Fruit fly (Drosophila melanogaster): ENCODE results near the gene CG43707.

The CG43707 gene

dm6 chr2L:3814163-3814562, 57.1 kb downstream of the CG43707 start:
- no peak for TF ChIP-seq Hnf4 (GFP tag; optimal IDR thresholded peaks at IDR 0.05)
- TF ChIP-seq sv (GFP tag; optimal IDR thresholded peaks at IDR 0.05), result no peak
- TF ChIP-seq woc (GFP tag; optimal IDR thresholded peaks at IDR 0.05), result no peak

dm6 chr2L:3818903-3819302, 61.8 kb downstream of the CG43707 start:
- TF ChIP-seq dmrt93B (GFP tag; optimal IDR thresholded peaks at IDR 0.05), result no peak
- TF ChIP-seq N (GFP tag; optimal IDR thresholded peaks at IDR 0.05), result no peak
- TF ChIP-seq Hnf4 (GFP tag; optimal IDR thresholded peaks at IDR 0.05), result no peak
- no peak for TF ChIP-seq tai (GFP tag; optimal IDR thresholded peaks at IDR 0.05)
- no peak for TF ChIP-seq Rel (GFP tag; optimal IDR thresholded peaks at IDR 0.05)
- TF ChIP-seq Rel (tag; optimal IDR thresholded peaks at IDR 0.05), result no peak
- TF ChIP-seq Sp1 (GFP tag; optimal IDR thresholded peaks at IDR 0.05), result no peak
- TF ChIP-seq Dfd (GFP tag; optimal IDR thresholded peaks at IDR 0.05), result no peak
- no peak for TF ChIP-seq Hr83 (GFP tag; optimal IDR thresholded peaks at IDR 0.05; ENCODE audit: poor library complexity, severe bottlenecking)
- no peak for TF ChIP-seq sage (GFP tag; optimal IDR thresholded peaks at IDR 0.05)
- no peak for TF ChIP-seq usp (GFP tag; optimal IDR thresholded peaks at IDR 0.05)
- no peak for TF ChIP-seq OdsH (GFP tag; optimal IDR thresholded peaks at IDR 0.05)
- TF ChIP-seq jim (GFP tag; optimal IDR thresholded peaks at IDR 0.05), result no peak
- no peak for TF ChIP-seq CrebA (GFP tag; optimal IDR thresholded peaks at IDR 0.05; ENCODE audit: borderline replicate concordance)
- TF ChIP-seq Hr78 (GFP tag; optimal IDR thresholded peaks at IDR 0.05), result no peak
- TF ChIP-seq GATAd (GFP tag; optimal IDR thresholded peaks at IDR 0.05), result no peak
